Worm (Caenorhabditis elegans) whole organism, midembryonic: Measurements from ENCODE around the gene W04H10.1.

Source experiments
- klf-2 ChIP-seq: fragments of 200-800 bp; sonication (Bioruptor generic); conservative IDR thresholded peaks from 2 replicates; pipeline ENCODE4 v1.3.6; 2022; ENCODE audit warnings: missing genetic modification reagents, missing genetic modification characterization, missing compliant biosample characterization
- ref-1 ChIP-seq: fragments of 200-800 bp; sonication (Bioruptor generic); conservative IDR thresholded peaks from 2 replicates; pipeline ENCODE4 v1.3.6; 2022; ENCODE audit warnings: missing genetic modification reagents, missing genetic modification characterization, missing compliant biosample characterization

- no peak for TF ChIP-seq klf-2 (GFP tag; lab: Robert Waterston, UW)
- TF ChIP-seq ref-1 = no peak
Observed at ce11 chrII:574064-574463, 34.8 kb upstream of the W04H10.1 start.
